Worm (Caenorhabditis elegans) whole organism, L2 larva: ENCODE results near the gene F23H12.3.

Experiments used
- ama-1 ChIP-seq: fragments of 150-350 bp; optimal IDR thresholded peaks from 2 replicates; lab custom pipeline; 2018; ENCODE audit warnings: inconsistent platforms
- ceh-82 ChIP-seq: fragments of 150-350 bp; optimal IDR thresholded peaks from 2 replicates; lab custom pipeline; 2014; ENCODE audit warnings: missing biosample characterization, missing genetic modification characterization
- elt-1 ChIP-seq: fragments of 150-350 bp; optimal IDR thresholded peaks from 2 replicates; lab custom pipeline; 2014; ENCODE audit warnings: missing biosample characterization, missing genetic modification characterization
- fos-1 ChIP-seq: fragments of 150-350 bp; optimal IDR thresholded peaks from 2 replicates; lab custom pipeline; 2014; ENCODE audit warnings: missing biosample characterization, missing genetic modification characterization
- mdl-1 ChIP-seq, 2 experiments: fragments of 150-350 bp in 1 of 2; sonication (generic microtip) in 1 of 2; optimal IDR thresholded peaks; 2 replicates each; lab custom pipeline; 2017; ENCODE audit warnings: missing biosample characterization in 2 of 2, missing genetic modification characterization in 2 of 2
- nhr-11 ChIP-seq: fragments of 150-350 bp; optimal IDR thresholded peaks from 2 replicates; lab custom pipeline; 2014; ENCODE audit warnings: missing biosample characterization, missing genetic modification characterization
- nhr-12 ChIP-seq: fragments of 150-350 bp; optimal IDR thresholded peaks from 2 replicates; lab custom pipeline; 2014; ENCODE audit warnings: missing biosample characterization, missing genetic modification characterization
- nhr-23 ChIP-seq: fragments of 150-350 bp; optimal IDR thresholded peaks from 2 replicates; lab custom pipeline; 2014; ENCODE audit warnings: missing biosample characterization, missing genetic modification reagents, missing genetic modification characterization
- nhr-25 ChIP-seq: fragments of 150-350 bp; sonication (generic microtip); optimal IDR thresholded peaks from 3 replicates; lab custom pipeline; 2014; ENCODE audit warnings: missing biosample characterization, missing genetic modification characterization
- nhr-77 ChIP-seq: fragments of 150-350 bp; optimal IDR thresholded peaks from 2 replicates; lab custom pipeline; 2014; ENCODE audit warnings: missing biosample characterization, missing genetic modification characterization
- peb-1 ChIP-seq: fragments of 150-350 bp; optimal IDR thresholded peaks from 2 replicates; lab custom pipeline; 2014; ENCODE audit warnings: missing biosample characterization, missing genetic modification characterization
- sem-4 ChIP-seq: fragments of 150-350 bp; optimal IDR thresholded peaks from 2 replicates; lab custom pipeline; 2014; ENCODE audit warnings: missing biosample characterization, missing genetic modification reagents, missing genetic modification characterization
- unc-39 ChIP-seq: fragments of 150-350 bp; optimal IDR thresholded peaks from 2 replicates; lab custom pipeline; 2014; ENCODE audit warnings: missing biosample characterization, missing genetic modification characterization
- ztf-11 ChIP-seq: sonication (generic microtip); optimal IDR thresholded peaks from 2 replicates; lab custom pipeline; 2017; ENCODE audit warnings: missing biosample characterization, missing genetic modification characterization

ce11 chrV:12345808-12346207 lies 863 bp downstream of the F23H12.3 start, which contains the start of gene snb-2:
- TF ChIP-seq nhr-12 (tag; lab: Kevin White, UChicago) = no peak
- TF ChIP-seq nhr-77 (tag; lab: Kevin White, UChicago) = no peak
- TF ChIP-seq ama-1 (lab: Kevin White, UChicago) = no peak
- TF ChIP-seq unc-39 = no peak
- TF ChIP-seq ceh-82 (tag; lab: Kevin White, UChicago) = no peak
- no peak for TF ChIP-seq sem-4 (tag; lab: Kevin White, UChicago)
- no peak for TF ChIP-seq nhr-11 (tag; lab: Kevin White, UChicago)
- TF ChIP-seq nhr-25 (tag; lab: Kevin White, UChicago) = no peak
- TF ChIP-seq elt-1 (tag; lab: Kevin White, UChicago) = no peak
- no peak for TF ChIP-seq mdl-1 (tag; optimal IDR thresholded peaks at IDR 0.05; lab: Kevin White, UChicago)
- no peak for TF ChIP-seq ztf-11 (tag; lab: Kevin White, UChicago)
- no peak for TF ChIP-seq fos-1 (tag; lab: Kevin White, UChicago)
- TF ChIP-seq nhr-23 (tag; lab: Kevin White, UChicago) = no peak
- no peak for TF ChIP-seq peb-1 (tag; lab: Kevin White, UChicago)
